Worm (Caenorhabditis elegans) whole organism, L3 larva: Measurements from ENCODE around the gene Y111B2A.1.

ENCODE experiments used
- R02D3.7 ChIP-seq: fragments of 150-350 bp; optimal IDR thresholded peaks from 2 replicates; lab custom pipeline; 2014; ENCODE audit warnings: missing biosample characterization, missing genetic modification characterization
- ZK546.5 ChIP-seq: sonication (generic microtip); optimal IDR thresholded peaks from 2 replicates; lab custom pipeline; 2017; ENCODE audit warnings: missing biosample characterization, missing genetic modification characterization
- aly-2 ChIP-seq: fragments of 150-350 bp; optimal IDR thresholded peaks from 2 replicates; lab custom pipeline; 2014; ENCODE audit warnings: missing biosample characterization, missing genetic modification characterization
- ama-1 ChIP-seq: fragments of 150-350 bp; optimal IDR thresholded peaks from 2 replicates; lab custom pipeline; 2018
- ceh-16 ChIP-seq: sonication (generic microtip); optimal IDR thresholded peaks from 2 replicates; lab custom pipeline; 2017; ENCODE audit warnings: missing biosample characterization, missing genetic modification characterization
- ceh-28 ChIP-seq: fragments of 150-350 bp; optimal IDR thresholded peaks from 2 replicates; lab custom pipeline; 2014; ENCODE audit warnings: missing biosample characterization, missing genetic modification reagents, missing genetic modification characterization
- ceh-82 ChIP-seq: fragments of 150-350 bp; optimal IDR thresholded peaks from 2 replicates; lab custom pipeline; 2014; ENCODE audit warnings: missing biosample characterization, missing genetic modification characterization
- ceh-9 ChIP-seq: sonication (generic microtip); optimal IDR thresholded peaks from 2 replicates; lab custom pipeline; 2018; ENCODE audit warnings: missing biosample characterization, missing genetic modification characterization
- daf-12 ChIP-seq: fragments of 150-350 bp; optimal IDR thresholded peaks from 2 replicates; lab custom pipeline; 2014; ENCODE audit warnings: missing biosample characterization, missing genetic modification reagents, missing genetic modification characterization
- egl-27 ChIP-seq: sonication (generic microtip); optimal IDR thresholded peaks from 4 replicates; lab custom pipeline; 2017; ENCODE audit warnings: missing biosample characterization, missing genetic modification reagents, missing genetic modification characterization
- egl-5 ChIP-seq: fragments of 150-350 bp; optimal IDR thresholded peaks from 2 replicates; lab custom pipeline; 2017; ENCODE audit warnings: missing biosample characterization, missing genetic modification reagents, missing genetic modification characterization, inconsistent platforms
- elt-2 ChIP-seq: sonication (generic microtip); optimal IDR thresholded peaks from 2 replicates; lab custom pipeline; 2016; ENCODE audit warnings: missing genetic modification reagents, mild to moderate bottlenecking, missing genetic modification characterization, missing compliant biosample characterization
- elt-3 ChIP-seq, 3 experiments: fragments of 150-350 bp in 1 of 3; sonication (generic microtip) in 2 of 3; optimal IDR thresholded peaks; 2 replicates in 2 of 3; 4 replicates in 1 of 3; lab custom pipeline; 2014 to 2017; ENCODE audit warnings: missing biosample characterization in 3 of 3, missing genetic modification characterization in 3 of 3
- eor-1 ChIP-seq, 2 experiments: fragments of 150-350 bp; optimal IDR thresholded peaks; 2 replicates each; lab custom pipeline; 2014 to 2018; ENCODE audit warnings: missing biosample characterization in 2 of 2, missing genetic modification characterization in 2 of 2
- fkh-10 ChIP-seq: sonication (generic microtip); optimal IDR thresholded peaks from 2 replicates; lab custom pipeline; 2017; ENCODE audit warnings: missing biosample characterization, missing genetic modification reagents, missing genetic modification characterization
- fos-1 ChIP-seq: fragments of 150-350 bp; optimal IDR thresholded peaks from 2 replicates; lab custom pipeline; 2014; ENCODE audit warnings: missing biosample characterization, missing genetic modification characterization
- hmg-11 ChIP-seq: sonication (generic microtip); optimal IDR thresholded peaks from 2 replicates; lab custom pipeline; 2016; ENCODE audit warnings: missing genetic modification characterization, missing compliant biosample characterization
- jun-1 ChIP-seq: fragments of 150-350 bp; optimal IDR thresholded peaks from 2 replicates; lab custom pipeline; 2014; ENCODE audit warnings: missing biosample characterization, missing genetic modification reagents, missing genetic modification characterization
- lin-15B ChIP-seq: fragments of 150-350 bp; optimal IDR thresholded peaks from 2 replicates; lab custom pipeline; 2014; ENCODE audit warnings: missing biosample characterization, missing genetic modification characterization
- lin-39 ChIP-seq: fragments of 150-350 bp; optimal IDR thresholded peaks from 2 replicates; lab custom pipeline; 2018; ENCODE audit warnings: missing biosample characterization, missing genetic modification reagents, missing genetic modification characterization
- lsy-12 ChIP-seq: sonication (generic microtip); optimal IDR thresholded peaks from 2 replicates; lab custom pipeline; 2016; ENCODE audit warnings: mild to moderate bottlenecking, missing genetic modification characterization, missing compliant biosample characterization
- mdl-1 ChIP-seq: fragments of 150-350 bp; optimal IDR thresholded peaks from 2 replicates; lab custom pipeline; 2014; ENCODE audit warnings: missing biosample characterization, missing genetic modification characterization
- nfya-1 ChIP-seq: sonication (generic microtip); optimal IDR thresholded peaks from 2 replicates; lab custom pipeline; 2017; ENCODE audit warnings: missing genetic modification characterization, mild to moderate bottlenecking, missing compliant biosample characterization, antibody characterized with exemption, moderate library complexity; ENCODE audit not compliant: insufficient read depth
- nhr-11 ChIP-seq: fragments of 150-350 bp; optimal IDR thresholded peaks from 2 replicates; lab custom pipeline; 2014; ENCODE audit warnings: missing biosample characterization, missing genetic modification characterization
- nhr-23 ChIP-seq: fragments of 150-350 bp; optimal IDR thresholded peaks from 2 replicates; lab custom pipeline; 2014; ENCODE audit warnings: missing biosample characterization, missing genetic modification reagents, missing genetic modification characterization
- nhr-25 ChIP-seq: sonication (generic microtip); optimal IDR thresholded peaks from 2 replicates; lab custom pipeline; 2017; ENCODE audit warnings: missing biosample characterization, missing genetic modification characterization
- nhr-43 ChIP-seq: sonication (generic microtip); optimal IDR thresholded peaks from 2 replicates; lab custom pipeline; 2016; ENCODE audit warnings: mild to moderate bottlenecking, missing genetic modification characterization, missing compliant biosample characterization; ENCODE audit not compliant: poor library complexity, severe bottlenecking
- nhr-67 ChIP-seq: fragments of 150-350 bp; optimal IDR thresholded peaks from 2 replicates; lab custom pipeline; 2014; ENCODE audit warnings: missing biosample characterization, missing genetic modification characterization
- nhr-76 ChIP-seq: fragments of 150-350 bp; sonication (generic microtip); optimal IDR thresholded peaks from 5 replicates; lab custom pipeline; 2014; ENCODE audit warnings: missing biosample characterization, missing genetic modification characterization
- nhr-77 ChIP-seq: fragments of 150-350 bp; optimal IDR thresholded peaks from 2 replicates; lab custom pipeline; 2014; ENCODE audit warnings: missing biosample characterization, missing genetic modification characterization
- pha-4 ChIP-seq: fragments of 150-350 bp; optimal IDR thresholded peaks from 2 replicates; lab custom pipeline; 2014; ENCODE audit warnings: missing biosample characterization, missing genetic modification reagents, missing genetic modification characterization
- pqm-1 ChIP-seq: fragments of 150-350 bp; optimal IDR thresholded peaks from 2 replicates; lab custom pipeline; 2017; ENCODE audit warnings: missing biosample characterization, missing genetic modification characterization, inconsistent platforms
- sea-2 ChIP-seq: fragments of 150-350 bp; sonication (generic microtip); optimal IDR thresholded peaks from 4 replicates; lab custom pipeline; 2014; ENCODE audit warnings: missing biosample characterization, missing genetic modification reagents, missing genetic modification characterization
- skn-1 ChIP-seq: fragments of 150-350 bp; optimal IDR thresholded peaks from 2 replicates; lab custom pipeline; 2014; ENCODE audit warnings: missing biosample characterization, missing genetic modification characterization
- snpc-4 ChIP-seq: fragments of 150-350 bp; optimal IDR thresholded peaks from 2 replicates; lab custom pipeline; 2014; ENCODE audit warnings: missing biosample characterization, missing genetic modification characterization
- unc-39 ChIP-seq: sonication (generic microtip); optimal IDR thresholded peaks from 4 replicates; lab custom pipeline; 2017; ENCODE audit warnings: missing biosample characterization, missing genetic modification characterization
- ztf-11 ChIP-seq: fragments of 150-350 bp; optimal IDR thresholded peaks from 2 replicates; lab custom pipeline; 2014; ENCODE audit warnings: missing biosample characterization, missing genetic modification characterization
- ztf-4 ChIP-seq: fragments of 150-350 bp; optimal IDR thresholded peaks from 2 replicates; lab custom pipeline; 2014; ENCODE audit warnings: missing biosample characterization, missing genetic modification characterization

The Y111B2A.1 gene

ce11 chrIII:12458970-12459369 is 36.5 kb downstream of the Y111B2A.1 start:
- TF ChIP-seq nhr-67 (tag; lab: Kevin White, UChicago) (no peak), nfya-1 (tag; lab: Kevin White, UChicago) (no peak), pha-4 (no peak), R02D3.7 (no peak), ztf-11 (tag; lab: Kevin White, UChicago) (no peak), mdl-1 (tag; lab: Kevin White, UChicago) (no peak), aly-2 (no peak), unc-39 (tag; lab: Kevin White, UChicago) (no peak), lin-39 (no peak)

- TF ChIP-seq pha-4: peak; percentile 90
- TF ChIP-seq nhr-23 (tag; lab: Kevin White, UChicago): peak; percentile 8
- peak; percentile 35 for TF ChIP-seq pqm-1 (tag; lab: Kevin White, UChicago)
- peak; percentile 53 for TF ChIP-seq lin-15B (tag; lab: Kevin White, UChicago)
- TF ChIP-seq egl-5 (tag; lab: Kevin White, UChicago): peak; percentile 56
- no peak for TF ChIP-seq ceh-82 (tag; lab: Kevin White, UChicago)
- TF ChIP-seq nhr-25 (tag; lab: Kevin White, UChicago): peak; percentile 27
- peak; percentile 57 for TF ChIP-seq nhr-11 (tag; lab: Kevin White, UChicago)
- TF ChIP-seq elt-2 (tag; lab: Kevin White, UChicago): peak; percentile 40
- no peak for TF ChIP-seq lsy-12 (tag; lab: Kevin White, UChicago)
- no peak for TF ChIP-seq elt-3 (tag; optimal IDR thresholded peaks at IDR 0.05; lab: Kevin White, UChicago)
- no peak for TF ChIP-seq ztf-4 (tag; lab: Kevin White, UChicago)
- peak; percentile 47 for TF ChIP-seq nfya-1 (tag; lab: Kevin White, UChicago)
- TF ChIP-seq snpc-4 (tag; lab: Kevin White, UChicago): peak; percentile 1
- peak; percentile 73 for TF ChIP-seq ceh-28
These were observed 38.4 kb downstream of the Y111B2A.1 start, which contains the start of the genes scav-3 and Y49E10.21 for ce11 chrIII:12456801-12457647. Gene scav-3 (minus strand): TSS chrIII:12456850. Gene Y49E10.21 (plus strand): TSS chrIII:12457597.

DNA sequence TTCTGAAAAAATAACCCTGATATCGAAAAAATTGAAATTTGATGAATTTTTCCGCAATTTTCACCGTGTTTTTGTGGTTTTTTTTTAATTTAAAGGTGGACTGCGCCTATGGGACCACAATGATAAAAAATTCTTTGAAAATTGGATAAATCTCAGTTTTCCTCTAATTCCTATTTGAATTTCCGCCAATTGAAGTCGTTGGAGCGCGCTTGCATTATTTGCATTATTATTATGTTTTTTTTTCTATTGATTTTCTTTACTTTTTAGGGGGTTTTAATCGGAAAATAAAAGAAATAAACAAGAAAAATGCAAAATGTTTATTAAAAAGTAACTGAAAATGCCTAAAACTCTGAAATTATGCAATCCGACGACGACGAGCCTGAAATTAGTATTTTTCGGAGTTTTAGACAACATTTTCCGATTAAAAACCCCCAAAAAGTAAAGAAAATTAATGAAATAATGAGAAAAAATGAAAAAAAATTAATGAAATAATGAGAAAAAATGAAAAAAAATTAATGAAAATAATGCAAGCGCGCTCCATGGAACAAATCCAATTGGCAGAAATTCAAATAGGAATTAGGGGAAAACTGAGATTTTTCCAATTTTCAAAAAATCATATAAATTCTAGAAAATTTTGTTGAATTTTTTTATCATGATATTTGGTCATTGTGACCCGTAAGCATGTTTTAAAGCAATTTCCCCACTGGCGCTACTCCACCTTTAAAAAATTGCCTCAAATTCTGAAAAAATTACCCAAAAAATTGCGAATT is 39.6 kb downstream of the Y111B2A.1 start:
- TF ChIP-seq ztf-4 (tag; lab: Kevin White, UChicago): peak; percentile 66
- TF ChIP-seq pha-4: peak; percentile 14
- TF ChIP-seq nhr-77 (tag; lab: Kevin White, UChicago): no peak
- TF ChIP-seq fos-1: no peak
- no peak for TF ChIP-seq nhr-43 (tag; lab: Kevin White, UChicago)
- TF ChIP-seq unc-39 (tag; lab: Kevin White, UChicago): no peak
- TF ChIP-seq fkh-10 (GFP tag; lab: Kevin White, UChicago): no peak
- no peak for TF ChIP-seq R02D3.7
- TF ChIP-seq elt-3 (tag; optimal IDR thresholded peaks at IDR 0.05; lab: Kevin White, UChicago): no peak
- TF ChIP-seq aly-2: no peak

- no peak for TF ChIP-seq egl-5 (tag; lab: Kevin White, UChicago)
- TF ChIP-seq aly-2: no peak
- TF ChIP-seq ceh-28: peak; percentile 66
- TF ChIP-seq elt-2 (tag; lab: Kevin White, UChicago): peak; percentile 81
- TF ChIP-seq eor-1 (tag; optimal IDR thresholded peaks at IDR 0.05; lab: Kevin White, UChicago): no peak
- peak; percentile 68 for TF ChIP-seq pqm-1 (tag; lab: Kevin White, UChicago)
These were observed 41.7 kb downstream of the Y111B2A.1 start for ce11 chrIII:12453785-12454184.

DNA sequence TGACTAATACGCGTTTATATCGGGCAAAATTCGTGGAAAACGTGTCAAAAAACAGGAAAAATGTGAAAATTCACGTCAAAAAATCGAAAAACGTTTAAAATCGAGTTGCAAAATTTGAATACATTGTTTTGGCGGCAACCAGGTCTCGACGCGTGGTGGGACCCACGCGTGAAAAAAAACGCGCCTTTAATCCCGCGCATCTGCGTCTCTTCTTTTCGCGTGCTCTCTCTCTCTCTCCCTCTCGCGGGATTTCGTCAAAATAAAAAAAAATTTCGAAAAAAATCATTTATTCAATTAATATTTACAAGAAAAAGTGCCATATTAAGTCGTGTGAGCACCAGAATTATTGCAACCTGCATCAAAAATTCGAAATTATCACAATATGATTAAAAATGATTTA is 42.1 kb downstream of the Y111B2A.1 start, which contains the start of gene ani-1:
ani-1 (minus strand) TSS at position 61 of the 400 bp plus-strand sequence.
- TF ChIP-seq egl-27 (tag; lab: Kevin White, UChicago) (no peak), ZK546.5 (tag; lab: Kevin White, UChicago) (no peak), nfya-1 (tag; lab: Kevin White, UChicago) (peak; percentile 83), nhr-67 (tag; lab: Kevin White, UChicago) (no peak), skn-1 (tag; lab: Kevin White, UChicago) (peak; percentile 38), nhr-43 (tag; lab: Kevin White, UChicago) (peak; percentile 31), daf-12 (tag; lab: Kevin White, UChicago) (no peak), sea-2 (GFP tag; lab: Kevin White, UChicago) (no peak), hmg-11 (tag; lab: Kevin White, UChicago) (peak; percentile 67), fos-1 (no peak), ceh-16 (tag; lab: Kevin White, UChicago) (no peak), ztf-11 (tag; lab: Kevin White, UChicago) (no peak), nhr-25 (tag; lab: Kevin White, UChicago) (peak; percentile 47), nhr-11 (tag; lab: Kevin White, UChicago) (no peak), nhr-77 (tag; lab: Kevin White, UChicago) (no peak), ceh-82 (tag; lab: Kevin White, UChicago) (no peak), ama-1 (peak; percentile 90), pqm-1 (tag; lab: Kevin White, UChicago) (no peak), elt-2 (tag; lab: Kevin White, UChicago) (no peak), pha-4 (peak; percentile 57), ceh-9 (tag; lab: Kevin White, UChicago) (no peak), nhr-76 (tag; lab: Kevin White, UChicago) (no peak), jun-1 (no peak), ztf-4 (tag; lab: Kevin White, UChicago) (no peak), lin-15B (tag; lab: Kevin White, UChicago) (peak; percentile 81)
